Worm (Caenorhabditis elegans) whole organism, L4/young adult: ENCODE measurements around the gene F58G1.7.

ENCODE experiments used
- W03F9.2 ChIP-seq: fragments of 150-350 bp; optimal IDR thresholded peaks from 2 replicates; lab custom pipeline; 2014; ENCODE audit warnings: missing biosample characterization, missing genetic modification characterization
- dao-5 ChIP-seq: sonication (generic microtip); optimal IDR thresholded peaks from 2 replicates; lab custom pipeline; 2016; ENCODE audit warnings: missing genotype, missing genetic modification characterization, moderate library complexity, missing compliant biosample characterization
- him-1 ChIP-seq: sonication (generic microtip); optimal IDR thresholded peaks from 2 replicates; lab custom pipeline; 2016; ENCODE audit warnings: missing genotype, missing genetic modification reagents, missing genetic modification characterization, missing compliant biosample characterization

DNA sequence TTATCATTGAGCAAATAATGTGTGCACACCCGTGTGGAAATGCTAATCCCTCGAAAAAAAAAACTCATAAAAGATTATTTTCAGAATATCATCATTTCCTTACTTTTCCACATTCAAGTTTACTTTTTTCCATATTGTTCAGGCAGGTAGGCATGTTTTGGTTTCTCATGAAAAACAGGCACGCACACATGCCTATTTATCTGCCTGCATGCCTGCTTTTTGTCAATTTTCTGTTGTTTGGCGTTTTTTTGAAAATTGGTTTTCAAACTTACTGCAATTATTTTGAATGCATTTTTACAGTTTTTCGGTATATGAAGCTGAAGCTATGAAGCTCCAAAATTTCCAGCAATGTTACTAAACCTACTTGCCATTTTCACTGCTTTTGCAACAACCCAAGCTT lies 50.1 kb downstream of the F58G1.7 start, which contains the start of gene clec-64:
- no peak for TF ChIP-seq him-1 (tag; lab: Kevin White, UChicago)
- TF ChIP-seq W03F9.2 (tag; lab: Kevin White, UChicago), result no peak
- TF ChIP-seq dao-5, result no peak
